Worm (Caenorhabditis elegans): ENCODE data around the gene K04C2.7.

ce11 chrIII:6839091-6839490 lies 41.8 kb upstream of the K04C2.7 start:
- no peak for TF ChIP-seq fos-1 (tag; optimal IDR thresholded peaks at IDR 0.05)
- TF ChIP-seq ces-1 (GFP tag; optimal IDR thresholded peaks at IDR 0.05): no peak
- TF ChIP-seq ceh-28 (tag; optimal IDR thresholded peaks at IDR 0.05): no peak
- no peak for TF ChIP-seq jun-1 (tag; optimal IDR thresholded peaks at IDR 0.05)
- TF ChIP-seq nhr-28 (tag; optimal IDR thresholded peaks at IDR 0.05): no peak
- no peak for TF ChIP-seq hmg-1.1 (GFP tag; IDR thresholded peaks at IDR 0.05)
